Worm (Caenorhabditis elegans): ENCODE measurements around the gene Y43F8B.29.

DNA sequence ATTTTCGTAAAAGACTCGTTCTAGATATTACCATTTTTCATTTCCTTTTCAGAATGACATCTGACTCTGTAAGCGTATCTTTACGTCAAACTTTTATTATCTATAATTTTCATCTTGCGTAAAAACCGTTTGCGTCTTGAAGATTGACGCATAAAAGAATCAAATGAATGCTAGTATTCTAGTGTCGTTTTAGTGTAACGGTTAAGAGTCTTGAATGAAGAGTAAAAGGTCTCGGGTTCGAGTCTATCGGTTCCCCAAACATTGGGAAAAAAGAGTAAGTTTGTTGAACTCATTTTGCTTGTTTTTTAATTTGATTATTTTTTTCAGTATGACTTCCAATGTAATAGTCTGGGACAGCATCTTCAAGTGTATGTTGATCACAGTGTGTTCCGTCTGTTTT lies 6.9 kb upstream of the Y43F8B.29 start, which contains the start of gene Y43F8B.17:
- TF ChIP-seq unc-62 (GFP tag; optimal IDR thresholded peaks at IDR 0.05 in 1 of 2) (no peak), unc-62 (tag; optimal IDR thresholded peaks at IDR 0.05) (no peak), dmd-8 (GFP tag; IDR thresholded peaks at IDR 0.05) (no peak), gei-8 (GFP tag; optimal IDR thresholded peaks at IDR 0.05) (no peak), aha-1 (tag) (no peak), ZK546.5 (tag; optimal IDR thresholded peaks at IDR 0.05) (no peak), zip-11 (GFP tag; IDR thresholded peaks at IDR 0.05) (no peak), lin-1 (GFP tag; IDR thresholded peaks at IDR 0.05) (no peak), zfp-3 (GFP tag; conservative IDR thresholded peaks at IDR 0.05) (no peak), nhr-77 (tag; optimal IDR thresholded peaks at IDR 0.05) (no peak), mep-1 (tag; optimal IDR thresholded peaks at IDR 0.05) (no peak), lir-3 (tag; optimal IDR thresholded peaks at IDR 0.05) (no peak)
